Worm (Caenorhabditis elegans) whole organism, early embryonic: ENCODE data around the gene srj-10.

Experiments used
- ama-1 ChIP-seq: fragments of 150-350 bp; optimal IDR thresholded peaks from 2 replicates; lab custom pipeline; 2014
- ets-7 ChIP-seq: sonication (generic microtip); optimal IDR thresholded peaks from 2 replicates; lab custom pipeline; 2016; ENCODE audit warnings: missing genotype, missing genetic modification characterization, missing compliant biosample characterization
- sea-1 ChIP-seq: fragments of 200-800 bp; sonication (Bioruptor generic); conservative IDR thresholded peaks from 2 replicates; pipeline ENCODE4 v1.3.6; 2022; ENCODE audit warnings: missing genetic modification characterization, missing compliant biosample characterization
- tbx-37 ChIP-seq: fragments of 200-800 bp; sonication (Bioruptor generic); conservative IDR thresholded peaks from 2 replicates; pipeline ENCODE4 v1.3.6; 2022; ENCODE audit warnings: missing genetic modification reagents, missing genetic modification characterization, missing compliant biosample characterization

DNA sequence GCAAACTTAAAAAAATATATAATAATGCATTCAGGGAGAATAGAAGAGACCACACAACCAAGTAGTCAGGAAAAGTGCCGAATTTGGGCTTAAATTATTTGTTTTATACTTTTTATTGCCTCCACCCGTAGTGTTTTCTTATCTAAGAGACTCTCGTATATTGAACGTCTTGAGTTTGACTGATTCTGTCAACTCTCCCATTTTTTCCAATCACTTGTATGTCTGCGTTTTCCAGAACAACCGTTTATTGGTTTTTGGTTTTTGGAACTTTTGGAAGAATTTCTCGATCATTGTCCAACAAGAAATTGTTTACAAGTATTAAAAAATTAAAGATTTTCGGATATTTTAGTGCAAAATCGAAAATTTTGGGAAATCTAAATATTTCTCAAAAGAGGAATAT, 30.1 kb downstream of the srj-10 start:
- TF ChIP-seq ama-1 (no peak), ets-7 (tag; lab: Kevin White, UChicago) (no peak), sea-1 (GFP tag; lab: Robert Waterston, UW) (no peak), tbx-37 (no peak)
